Fruit fly (Drosophila melanogaster) whole organism, embryonic: Measurements from ENCODE around the gene CG34295.

ENCODE experiments used
- Awh ChIP-seq: fragments of 200-800 bp; sonication (Bioruptor generic); IDR thresholded peaks from 2 replicates; pipeline ENCODE4, ENCODE4 v1.3.6; 2022; ENCODE audit warnings: missing biosample characterization, missing genetic modification characterization
- CG10147 ChIP-seq: fragments of 200-800 bp; sonication (Bioruptor generic); optimal IDR thresholded peaks from 2 replicates; lab custom pipeline; 2019; ENCODE audit warnings: missing biosample characterization, mild to moderate bottlenecking, missing genetic modification characterization, moderate library complexity
- CG10267 ChIP-seq: fragments of 200-800 bp; sonication (Bioruptor generic); optimal IDR thresholded peaks from 2 replicates; lab custom pipeline; 2018; ENCODE audit warnings: missing biosample characterization, mild to moderate bottlenecking, missing genetic modification characterization, moderate library complexity
- CG10431 ChIP-seq: fragments of 200-800 bp; sonication (Bioruptor generic); optimal IDR thresholded peaks from 3 replicates; lab custom pipeline; 2018; ENCODE audit warnings: missing biosample characterization, mild to moderate bottlenecking, missing genetic modification characterization
- CG10565 ChIP-seq: fragments of 200-800 bp; sonication (Bioruptor generic); optimal IDR thresholded peaks from 3 replicates; lab custom pipeline; 2016; ENCODE audit warnings: missing biosample characterization, mild to moderate bottlenecking, missing genetic modification characterization
- CG13296 ChIP-seq: fragments of 200-800 bp; sonication (Bioruptor generic); optimal IDR thresholded peaks from 3 replicates; lab custom pipeline; 2018; ENCODE audit warnings: missing biosample characterization, mild to moderate bottlenecking, missing genetic modification characterization
- CG14441 ChIP-seq: fragments of 200-800 bp; sonication (Bioruptor generic); IDR thresholded peaks from 2 replicates; pipeline ENCODE4 v1.3.6; 2022; ENCODE audit warnings: missing biosample characterization, missing genetic modification characterization
- CG14667 ChIP-seq: fragments of 200-800 bp; sonication (Bioruptor generic); IDR thresholded peaks from 2 replicates; pipeline ENCODE4 v1.3.6; 2022; ENCODE audit warnings: missing biosample characterization, missing genetic modification characterization
- CG15011 ChIP-seq: fragments of 200-800 bp; sonication (Bioruptor generic); optimal IDR thresholded peaks from 3 replicates; lab custom pipeline; 2018; ENCODE audit warnings: missing biosample characterization, mild to moderate bottlenecking, missing genetic modification characterization
- CG16813 ChIP-seq: fragments of 200-800 bp; sonication (Bioruptor generic); IDR thresholded peaks from 3 replicates; pipeline ENCODE4 v1.3.6; 2022; ENCODE audit warnings: missing biosample characterization, missing genetic modification characterization; ENCODE audit not compliant: partially characterized antibody
- CG17328 ChIP-seq: fragments of 200-800 bp; sonication (Bioruptor generic); IDR thresholded peaks from 2 replicates; pipeline ENCODE4 v1.3.6; 2022; ENCODE audit warnings: missing biosample characterization, missing genetic modification characterization
- CG2129 ChIP-seq: fragments of 200-800 bp; sonication (Bioruptor generic); IDR thresholded peaks from 2 replicates; pipeline ENCODE4 v1.3.6; 2022; ENCODE audit warnings: missing biosample characterization, missing genetic modification characterization; ENCODE audit not compliant: partially characterized antibody
- CG30403 ChIP-seq: fragments of 200-800 bp; sonication (Bioruptor generic); optimal IDR thresholded peaks from 3 replicates; lab custom pipeline; 2016; ENCODE audit warnings: missing biosample characterization, missing genetic modification characterization
- CG33213 ChIP-seq: fragments of 200-800 bp; sonication (Bioruptor generic); optimal IDR thresholded peaks from 3 replicates; lab custom pipeline; 2016; ENCODE audit warnings: missing biosample characterization, missing genetic modification characterization
- CG4730 ChIP-seq: fragments of 200-800 bp; sonication (Bioruptor generic); IDR thresholded peaks from 2 replicates; pipeline ENCODE4 v1.3.6; 2022; ENCODE audit warnings: missing biosample characterization, missing genetic modification characterization
- CG6175 ChIP-seq: fragments of 200-800 bp; sonication (Bioruptor generic); IDR thresholded peaks from 3 replicates; pipeline ENCODE4 v1.3.6; 2022; ENCODE audit warnings: missing biosample characterization, missing genetic modification characterization
- CG7271 ChIP-seq: fragments of 200-800 bp; sonication (Bioruptor generic); optimal IDR thresholded peaks from 2 replicates; lab custom pipeline; 2018; ENCODE audit warnings: missing biosample characterization, mild to moderate bottlenecking, missing genetic modification characterization, moderate library complexity
- Dad ChIP-seq: fragments of 200-800 bp; sonication (Bioruptor generic); optimal IDR thresholded peaks from 3 replicates; lab custom pipeline; 2016; ENCODE audit warnings: missing biosample characterization, missing genetic modification characterization
- Dek ChIP-seq: fragments of 200-800 bp; sonication (Bioruptor generic); optimal IDR thresholded peaks from 3 replicates; lab custom pipeline; 2019; ENCODE audit warnings: missing biosample characterization, mild to moderate bottlenecking, missing genetic modification characterization, moderate library complexity
- Fer1 ChIP-seq: fragments of 200-800 bp; sonication (Bioruptor generic); optimal IDR thresholded peaks from 2 replicates; lab custom pipeline; 2017; ENCODE audit warnings: missing biosample characterization, mild to moderate bottlenecking, missing genetic modification characterization
- H15 ChIP-seq: fragments of 200-800 bp; sonication (Bioruptor generic); IDR thresholded peaks from 3 replicates; pipeline ENCODE4 v1.3.6; 2022; ENCODE audit warnings: missing biosample characterization, missing genetic modification characterization
- MBD-R2 ChIP-seq: fragments of 200-800 bp; sonication (Bioruptor generic); IDR thresholded peaks from 2 replicates; pipeline ENCODE4 v1.3.6; 2022; ENCODE audit warnings: missing biosample characterization, missing genetic modification characterization
- MESR4 ChIP-seq: fragments of 200-800 bp; sonication (Bioruptor generic); optimal IDR thresholded peaks from 2 replicates; lab custom pipeline; 2018; ENCODE audit warnings: missing biosample characterization, mild to moderate bottlenecking, missing genetic modification characterization, moderate library complexity
- Med ChIP-seq: fragments of 200-800 bp; sonication (Bioruptor generic); peaks from one replicate; lab custom pipeline; 2016; ENCODE audit warnings: missing biosample characterization, missing genetic modification characterization, mild to moderate bottlenecking, inconsistent platforms, moderate library complexity
- Sry-β ChIP-seq: fragments of 200-800 bp; sonication (Bioruptor generic); optimal IDR thresholded peaks from 2 replicates; lab custom pipeline; 2018; ENCODE audit warnings: missing biosample characterization, mild to moderate bottlenecking, missing genetic modification characterization, moderate library complexity
- YL-1 ChIP-seq: fragments of 200-800 bp; sonication (Bioruptor generic); optimal IDR thresholded peaks from 3 replicates; lab custom pipeline; 2017; ENCODE audit warnings: missing biosample characterization, mild to moderate bottlenecking, missing genetic modification characterization
- ab ChIP-seq: fragments of 200-800 bp; sonication (Bioruptor generic); optimal IDR thresholded peaks from 2 replicates; lab custom pipeline; 2016; ENCODE audit warnings: missing biosample characterization, missing genetic modification characterization
- abd-A ChIP-seq: fragments of 200-800 bp; sonication (Bioruptor generic); optimal IDR thresholded peaks from 3 replicates; lab custom pipeline; 2019; ENCODE audit warnings: missing biosample characterization, mild to moderate bottlenecking, missing genetic modification characterization, moderate library complexity
- bab2 ChIP-seq: fragments of 200-800 bp; sonication (Bioruptor generic); optimal IDR thresholded peaks from 2 replicates; lab custom pipeline; 2016; ENCODE audit warnings: missing biosample characterization, missing genetic modification characterization
- chn ChIP-seq: fragments of 200-800 bp; sonication (Bioruptor generic); optimal IDR thresholded peaks from 2 replicates; lab custom pipeline; 2016; ENCODE audit warnings: missing biosample characterization, missing genetic modification characterization
- croc ChIP-seq: fragments of 200-800 bp; sonication (Bioruptor generic); conservative IDR thresholded peaks from 3 replicates; pipeline ENCODE4 v1.3.6; 2022; ENCODE audit warnings: missing biosample characterization, missing genetic modification characterization
- ems ChIP-seq: fragments of 200-800 bp; sonication (Bioruptor generic); optimal IDR thresholded peaks from 3 replicates; lab custom pipeline; 2016; ENCODE audit warnings: missing biosample characterization, missing genetic modification characterization
- fd3F ChIP-seq: fragments of 200-800 bp; sonication (Bioruptor generic); optimal IDR thresholded peaks from 2 replicates; lab custom pipeline; 2018; ENCODE audit warnings: missing biosample characterization, mild to moderate bottlenecking, missing genetic modification characterization, moderate library complexity
- fd64A ChIP-seq: fragments of 200-800 bp; sonication (Bioruptor generic); optimal IDR thresholded peaks from 3 replicates; lab custom pipeline; 2018; ENCODE audit warnings: missing biosample characterization, mild to moderate bottlenecking, missing genetic modification characterization
- fu2 ChIP-seq: fragments of 200-800 bp; sonication (Bioruptor generic); optimal IDR thresholded peaks from 2 replicates; lab custom pipeline; 2016; ENCODE audit warnings: missing biosample characterization, missing genetic modification characterization
- grau ChIP-seq: fragments of 200-800 bp; optimal IDR thresholded peaks from 3 replicates; lab custom pipeline; 2019; ENCODE audit warnings: missing biosample characterization, mild to moderate bottlenecking, missing genetic modification characterization, moderate library complexity
- hbn ChIP-seq: fragments of 200-800 bp; sonication (Bioruptor generic); IDR thresholded peaks from 2 replicates; pipeline ENCODE4 v1.3.6; 2022; ENCODE audit warnings: missing biosample characterization, missing genetic modification characterization; ENCODE audit not compliant: partially characterized antibody
- maf-S ChIP-seq: fragments of 200-800 bp; sonication (Bioruptor generic); optimal IDR thresholded peaks from 2 replicates; lab custom pipeline; 2016; ENCODE audit warnings: missing biosample characterization, missing genetic modification characterization
- peb ChIP-seq: fragments of 200-800 bp; sonication (Bioruptor generic); IDR thresholded peaks from 2 replicates; pipeline ENCODE4 v1.3.6; 2022; ENCODE audit warnings: missing biosample characterization, missing genetic modification characterization
- phol ChIP-seq: fragments of 200-800 bp; sonication (Bioruptor generic); optimal IDR thresholded peaks from 3 replicates; lab custom pipeline; 2018; ENCODE audit warnings: missing biosample characterization, mild to moderate bottlenecking, missing genetic modification characterization, moderate library complexity
- pum ChIP-seq: fragments of 200-800 bp; sonication (Bioruptor generic); optimal IDR thresholded peaks from 2 replicates; lab custom pipeline; 2016; ENCODE audit warnings: missing biosample characterization, missing genetic modification characterization
- slp2 ChIP-seq: fragments of 200-800 bp; sonication (Bioruptor generic); optimal IDR thresholded peaks from 2 replicates; lab custom pipeline; 2016; ENCODE audit warnings: missing biosample characterization, missing genetic modification characterization
- sug ChIP-seq: fragments of 200-800 bp; optimal IDR thresholded peaks from 2 replicates; lab custom pipeline; 2019; ENCODE audit warnings: missing biosample characterization, mild to moderate bottlenecking, missing genetic modification characterization, moderate library complexity
- trem ChIP-seq: fragments of 200-800 bp; optimal IDR thresholded peaks from 3 replicates; lab custom pipeline; 2019; ENCODE audit warnings: missing biosample characterization, mild to moderate bottlenecking, missing genetic modification characterization, moderate library complexity
- tup ChIP-seq: fragments of 200-800 bp; sonication (Bioruptor generic); optimal IDR thresholded peaks from 2 replicates; lab custom pipeline; 2016; ENCODE audit warnings: missing biosample characterization, mild to moderate bottlenecking, missing genetic modification characterization, moderate library complexity
- twi ChIP-seq: fragments of 200-800 bp; optimal IDR thresholded peaks from 2 replicates; lab custom pipeline; 2019; ENCODE audit warnings: missing biosample characterization, mild to moderate bottlenecking, missing genetic modification characterization, moderate library complexity
- vfl ChIP-seq: fragments of 200-800 bp; sonication (Bioruptor generic); optimal IDR thresholded peaks from 2 replicates; lab custom pipeline; 2016; ENCODE audit warnings: missing biosample characterization, missing genetic modification characterization
- zfh2 ChIP-seq: fragments of 200-800 bp; sonication (Bioruptor generic); optimal IDR thresholded peaks from 2 replicates; lab custom pipeline; 2016; ENCODE audit warnings: missing biosample characterization, missing genetic modification characterization

The CG34295 gene

dm6 chr3R:28805164-28805563, 15.7 kb downstream of the CG34295 start (continued):
- TF ChIP-seq YL-1 (GFP tag; lab: Kevin White, UChicago) (no peak), slp2 (GFP tag; lab: Kevin White, UChicago) (no peak), fd64A (no peak), grau (peak; percentile 33), chn (GFP tag; lab: Kevin White, UChicago) (no peak), Fer1 (GFP tag; lab: Kevin White, UChicago) (no peak), tup (no peak), croc (no peak), CG14667 (GFP tag; lab: Robert Waterston, UW) (0 out of 2 replicates have a peak, but pooled peaks have one; percentile 23), Med (GFP tag; lab: Kevin White, UChicago) (peak; percentile 74), H15 (GFP tag; lab: Robert Waterston, UW) (no peak), fu2 (GFP tag; lab: Kevin White, UChicago) (no peak), fd3F (GFP tag; lab: Kevin White, UChicago) (no peak), CG14441 (GFP tag; lab: Robert Waterston, UW) (no peak), abd-A (tag; lab: Kevin White, UChicago) (no peak), vfl (no peak), ems (GFP tag; lab: Kevin White, UChicago) (peak; percentile 16), CG16813 (GFP tag; lab: Robert Waterston, UW) (peak; percentile 64)

dm6 chr3R:28806402-28806801, 17.0 kb downstream of the CG34295 start, which contains the start of gene CheB98a:
Gene CheB98a (plus strand): TSS chr3R:28806702.
- TF ChIP-seq CG10565 (no peak), zfh2 (GFP tag; lab: Kevin White, UChicago) (no peak), peb (GFP tag; lab: Robert Waterston, UW) (no peak), sug (tag; lab: Kevin White, UChicago) (no peak), bab2 (GFP tag; lab: Kevin White, UChicago) (no peak), Awh (GFP tag; lab: Robert Waterston, UW) (no peak), CG4730 (GFP tag; lab: Robert Waterston, UW) (no peak), twi (tag; lab: Kevin White, UChicago) (no peak), vfl (no peak), hbn (GFP tag; lab: Robert Waterston, UW) (no peak)

- TF ChIP-seq CG7271: no peak
- TF ChIP-seq maf-S (GFP tag; lab: Kevin White, UChicago): no peak
- TF ChIP-seq zfh2 (GFP tag; lab: Kevin White, UChicago): peak; percentile 23
- no peak for TF ChIP-seq CG17328 (GFP tag; lab: Robert Waterston, UW)
- TF ChIP-seq trem (tag; lab: Kevin White, UChicago): peak; percentile 98
- no peak for TF ChIP-seq CG30403 (GFP tag; lab: Kevin White, UChicago)
- no peak for TF ChIP-seq CG6175 (GFP tag; lab: Robert Waterston, UW)
- TF ChIP-seq MBD-R2 (GFP tag; lab: Robert Waterston, UW): peak; percentile 40; the same call in 1 of the 2 replicates
- no peak for TF ChIP-seq CG33213 (GFP tag; lab: Kevin White, UChicago)
- peak; percentile 93 for TF ChIP-seq Sry-β (GFP tag; lab: Kevin White, UChicago)
- peak; percentile 96 for TF ChIP-seq MESR4 (GFP tag; lab: Kevin White, UChicago)
- TF ChIP-seq phol (tag; lab: Kevin White, UChicago): peak; percentile 100
- no peak for TF ChIP-seq CG10431
- no peak for TF ChIP-seq ab
- TF ChIP-seq CG10267: peak; percentile 88
- TF ChIP-seq Dek (tag; lab: Kevin White, UChicago): no peak
- TF ChIP-seq CG2129 (GFP tag; lab: Robert Waterston, UW): no peak
- TF ChIP-seq CG15011 (GFP tag; lab: Kevin White, UChicago): no peak
- no peak for TF ChIP-seq pum
- TF ChIP-seq Dad: no peak
- peak; percentile 6 for TF ChIP-seq CG10147
- no peak for TF ChIP-seq CG13296 (GFP tag; lab: Kevin White, UChicago)
These were observed 21.7 kb downstream of the CG34295 start, which contains the start of gene wdn for dm6 chr3R:28810942-28811676. Gene wdn (minus strand): TSS chr3R:28811337.
